Fruit fly (Drosophila melanogaster) whole organism, wandering third instar larva: ENCODE results near the gene Nfs1.
A peak's percentile ranks its signal among the peaks of the same experiment; 100 is the strongest.

ENCODE experiments used
- Abd-B ChIP-seq: fragments of >200 bp; optimal IDR thresholded peaks from 2 replicates; lab custom pipeline; 2017; ENCODE audit warnings: missing biosample characterization, missing genetic modification characterization
- CG32264 ChIP-seq: fragments of 200-800 bp; sonication (Bioruptor generic); optimal IDR thresholded peaks from 2 replicates; lab custom pipeline; 2016; ENCODE audit warnings: missing biosample characterization, missing genetic modification characterization
- CG9705 ChIP-seq: fragments of 200-800 bp; sonication (Bioruptor generic); optimal IDR thresholded peaks from 2 replicates; lab custom pipeline; 2018; ENCODE audit warnings: missing biosample characterization, mild to moderate bottlenecking, missing genetic modification characterization
- CrebA ChIP-seq: fragments of 200-800 bp; sonication (Bioruptor generic); optimal IDR thresholded peaks from 2 replicates; lab custom pipeline; 2016; ENCODE audit warnings: missing biosample characterization, mild to moderate bottlenecking, missing genetic modification characterization, borderline replicate concordance
- Dif ChIP-seq: fragments of 200-275, 200-300 bp; sonication (Bioruptor generic); optimal IDR thresholded peaks from 2 replicates; lab custom pipeline; 2018; ENCODE audit warnings: missing biosample characterization, missing genetic modification characterization; ENCODE audit not compliant: partially characterized antibody
- GATAd ChIP-seq: sonication (Bioruptor generic); optimal IDR thresholded peaks from 2 replicates; lab custom pipeline; 2016; ENCODE audit warnings: missing biosample characterization, missing genetic modification characterization
- HLH106 ChIP-seq: fragments of 200-800 bp; optimal IDR thresholded peaks from 3 replicates; lab custom pipeline; 2019; ENCODE audit warnings: missing biosample characterization, mild to moderate bottlenecking, missing genetic modification characterization, moderate library complexity
- Hnf4 ChIP-seq: fragments of 200-800 bp; sonication (Bioruptor generic); optimal IDR thresholded peaks from 2 replicates; lab custom pipeline; 2016; ENCODE audit warnings: missing biosample characterization, mild to moderate bottlenecking, missing genetic modification characterization
- Hr78 ChIP-seq: fragments of >200 bp; optimal IDR thresholded peaks from 2 replicates; lab custom pipeline; 2017; ENCODE audit warnings: missing biosample characterization, missing genetic modification characterization
- Hr83 ChIP-seq: fragments of 200-300 bp; sonication (Bioruptor generic); optimal IDR thresholded peaks from 2 replicates; lab custom pipeline; 2016; ENCODE audit warnings: missing biosample characterization, mild to moderate bottlenecking, missing genetic modification characterization, moderate library complexity; ENCODE audit not compliant: poor library complexity, severe bottlenecking
- Jra ChIP-seq: sonication (Bioruptor generic); optimal IDR thresholded peaks from 2 replicates; lab custom pipeline; 2016; ENCODE audit warnings: missing biosample characterization, missing genetic modification characterization
- Mio ChIP-seq: sonication (Bioruptor generic); optimal IDR thresholded peaks from 2 replicates; lab custom pipeline; 2016; ENCODE audit warnings: missing biosample characterization, missing genetic modification characterization
- Myc ChIP-seq: fragments of >200 bp; optimal IDR thresholded peaks from 2 replicates; lab custom pipeline; 2017
- OdsH ChIP-seq: fragments of 200-800 bp; sonication (Bioruptor generic); optimal IDR thresholded peaks from 2 replicates; lab custom pipeline; 2016; ENCODE audit warnings: missing biosample characterization, mild to moderate bottlenecking, missing genetic modification characterization
- Rel ChIP-seq, 2 experiments: fragments of 200-800 bp; sonication (Bioruptor generic) in 1 of 2; optimal IDR thresholded peaks; 2 replicates in 1 of 2; 3 replicates in 1 of 2; lab custom pipeline; 2016 to 2019; ENCODE audit warnings: mild to moderate bottlenecking in 2 of 2, missing biosample characterization in 2 of 2, missing genetic modification characterization in 2 of 2, moderate library complexity in 1 of 2
- Sp1 ChIP-seq: fragments of 200-800 bp; sonication (Bioruptor generic); optimal IDR thresholded peaks from 3 replicates; lab custom pipeline; 2019; ENCODE audit warnings: missing biosample characterization, mild to moderate bottlenecking, missing genetic modification characterization, moderate library complexity
- Vsx2 ChIP-seq: fragments of 200-300, 225-300 bp; sonication (Bioruptor generic); optimal IDR thresholded peaks from 2 replicates; lab custom pipeline; 2018; ENCODE audit warnings: missing biosample characterization, missing genetic modification characterization; ENCODE audit not compliant: partially characterized antibody
- br ChIP-seq: fragments of 200-800 bp; sonication (Bioruptor generic); optimal IDR thresholded peaks from 2 replicates; lab custom pipeline; 2016; ENCODE audit warnings: missing biosample characterization, missing genetic modification characterization
- brk ChIP-seq: fragments of 200-800 bp; sonication (Bioruptor generic); optimal IDR thresholded peaks from 2 replicates; lab custom pipeline; 2016; ENCODE audit warnings: missing biosample characterization, mild to moderate bottlenecking, missing genetic modification characterization
- dl ChIP-seq, 2 experiments: fragments of 175-275, 200-275 bp in 1 of 2; fragments of 200-275 bp in 1 of 2; sonication (Bioruptor generic); optimal IDR thresholded peaks; lab custom pipeline; 2018; ENCODE audit warnings: mild to moderate bottlenecking in 2 of 2, missing biosample characterization in 2 of 2, missing genetic modification characterization in 2 of 2, moderate library complexity in 2 of 2; ENCODE audit not compliant: partially characterized antibody in 2 of 2, insufficient read depth in 1 of 2
- dsf ChIP-seq: sonication (Bioruptor generic); optimal IDR thresholded peaks from 2 replicates; lab custom pipeline; 2016; ENCODE audit warnings: missing biosample characterization, missing genetic modification characterization, borderline replicate concordance
- ey ChIP-seq: fragments of 200-800 bp; sonication (Bioruptor generic); optimal IDR thresholded peaks from 2 replicates; lab custom pipeline; 2016; ENCODE audit warnings: missing biosample characterization, missing genetic modification characterization
- foxo ChIP-seq, 2 experiments: fragments of 200-800 bp; sonication (Bioruptor generic); optimal IDR thresholded peaks; 2 replicates in 1 of 2; 3 replicates in 1 of 2; lab custom pipeline; 2016 to 2017; ENCODE audit warnings: missing biosample characterization in 2 of 2, missing genetic modification characterization in 2 of 2
- fru ChIP-seq: fragments of 200-800 bp; sonication (Bioruptor generic); optimal IDR thresholded peaks from 3 replicates; lab custom pipeline; 2016; ENCODE audit warnings: missing biosample characterization, mild to moderate bottlenecking, missing genetic modification characterization
- h ChIP-seq: fragments of 200-800 bp; sonication (Bioruptor generic); optimal IDR thresholded peaks from 3 replicates; lab custom pipeline; 2016; ENCODE audit warnings: missing biosample characterization, mild to moderate bottlenecking, missing genetic modification characterization
- jim ChIP-seq: fragments of 175-275, 200-325 bp; sonication (Bioruptor generic); optimal IDR thresholded peaks from 2 replicates; lab custom pipeline; 2016; ENCODE audit warnings: missing biosample characterization, mild to moderate bottlenecking, missing genetic modification characterization
- lola ChIP-seq: fragments of >200 bp; optimal IDR thresholded peaks from 2 replicates; lab custom pipeline; 2017; ENCODE audit warnings: missing biosample characterization, missing genetic modification characterization
- pan ChIP-seq: fragments of >200 bp; optimal IDR thresholded peaks from 2 replicates; lab custom pipeline; 2017
- psq ChIP-seq: fragments of 200-800 bp; sonication (Bioruptor generic); optimal IDR thresholded peaks from 3 replicates; lab custom pipeline; 2017; ENCODE audit warnings: missing biosample characterization, mild to moderate bottlenecking, missing genetic modification characterization, moderate library complexity
- rgr ChIP-seq: fragments of 200-800 bp; sonication (Bioruptor generic); optimal IDR thresholded peaks from 3 replicates; lab custom pipeline; 2016; ENCODE audit warnings: missing biosample characterization, mild to moderate bottlenecking, missing genetic modification characterization
- sage ChIP-seq: fragments of 200-800 bp; sonication (Bioruptor generic); optimal IDR thresholded peaks from 2 replicates; lab custom pipeline; 2016; ENCODE audit warnings: missing biosample characterization, mild to moderate bottlenecking, missing genetic modification characterization
- sv ChIP-seq: fragments of 200-800 bp; sonication (Bioruptor generic); optimal IDR thresholded peaks from 3 replicates; lab custom pipeline; 2016; ENCODE audit warnings: missing biosample characterization, missing genetic modification characterization
- tai ChIP-seq: sonication (Bioruptor generic); optimal IDR thresholded peaks from 2 replicates; lab custom pipeline; 2016; ENCODE audit warnings: missing biosample characterization, missing genetic modification characterization
- usp ChIP-seq: fragments of >200 bp; optimal IDR thresholded peaks from 2 replicates; lab custom pipeline; 2017; ENCODE audit warnings: missing biosample characterization, missing genetic modification characterization
- woc ChIP-seq: sonication (Bioruptor generic); optimal IDR thresholded peaks from 2 replicates; lab custom pipeline; 2016; ENCODE audit warnings: missing biosample characterization, mild to moderate bottlenecking, missing genetic modification characterization

Gene Nfs1

dm6 chr2L:12030552-12031131 lies 31.2 kb downstream of the Nfs1 start:
- TF ChIP-seq Vsx2 (GFP tag; lab: Kevin White, UChicago) (no peak), psq (no peak), h (GFP tag; lab: Kevin White, UChicago) (peak; percentile 89), br (GFP tag; lab: Kevin White, UChicago) (peak; percentile 15), GATAd (GFP tag; lab: Kevin White, UChicago) (no peak), Rel (GFP tag; optimal IDR thresholded peaks at IDR 0.05; lab: Kevin White, UChicago) (no peak), Rel (tag; optimal IDR thresholded peaks at IDR 0.05; lab: Kevin White, UChicago) (peak; percentile 7), sv (GFP tag; lab: Kevin White, UChicago) (no peak), CG9705 (GFP tag; lab: Kevin White, UChicago) (no peak)

- no peak for TF ChIP-seq usp (GFP tag; lab: Kevin White, UChicago)
- no peak for TF ChIP-seq ey (GFP tag; lab: Kevin White, UChicago)
- TF ChIP-seq HLH106 (tag; lab: Kevin White, UChicago), result no peak
- no peak for TF ChIP-seq lola (GFP tag; lab: Kevin White, UChicago)
- no peak for TF ChIP-seq CG32264 (GFP tag; lab: Kevin White, UChicago)
- no peak for TF ChIP-seq Hr83
- TF ChIP-seq Sp1 (GFP tag; lab: Kevin White, UChicago), result no peak
Measured at dm6 chr2L:12033890-12034289, 34.4 kb downstream of the Nfs1 start, which contains the start of gene CG18788. TSS of gene CG18788 (plus strand) at chr2L:12034190.

dm6 chr2L:12038177-12038581 lies 38.7 kb downstream of the Nfs1 start, which contains the start of gene Tom70:
TSS of gene Tom70 (minus strand) at chr2L:12038511.
- TF ChIP-seq brk (GFP tag; lab: Kevin White, UChicago), result no peak
- no peak for TF ChIP-seq GATAd (GFP tag; lab: Kevin White, UChicago)
- TF ChIP-seq fru (GFP tag; lab: Kevin White, UChicago), result no peak
- TF ChIP-seq Rel (GFP tag; optimal IDR thresholded peaks at IDR 0.05; lab: Kevin White, UChicago), result no peak
- no peak for TF ChIP-seq Rel (tag; optimal IDR thresholded peaks at IDR 0.05; lab: Kevin White, UChicago)
- no peak for TF ChIP-seq usp (GFP tag; lab: Kevin White, UChicago)
- TF ChIP-seq Mio, result no peak
- TF ChIP-seq Myc (lab: Kevin White, UChicago), result no peak
- no peak for TF ChIP-seq lola (GFP tag; lab: Kevin White, UChicago)
- no peak for TF ChIP-seq psq
- TF ChIP-seq jim (GFP tag; lab: Kevin White, UChicago), result no peak
- TF ChIP-seq woc (GFP tag; lab: Kevin White, UChicago), result no peak
- TF ChIP-seq CG32264 (GFP tag; lab: Kevin White, UChicago), result no peak
- no peak for TF ChIP-seq Dif (GFP tag; lab: Kevin White, UChicago)
- TF ChIP-seq h (GFP tag; lab: Kevin White, UChicago), result no peak
- no peak for TF ChIP-seq rgr
- TF ChIP-seq Vsx2 (GFP tag; lab: Kevin White, UChicago), result no peak
- TF ChIP-seq OdsH (GFP tag; lab: Kevin White, UChicago), result no peak
- TF ChIP-seq tai (GFP tag; lab: Kevin White, UChicago), result no peak

dm6 chr2L:12040510-12040909 lies 41.1 kb downstream of the Nfs1 start, which contains the start of gene CG6766:
TSS of gene CG6766 (minus strand) at chr2L:12040689.
- TF ChIP-seq CrebA (GFP tag; lab: Kevin White, UChicago), result no peak
- peak; percentile 87 for TF ChIP-seq Myc (lab: Kevin White, UChicago)

- no peak for TF ChIP-seq Abd-B (GFP tag; lab: Kevin White, UChicago)
- TF ChIP-seq Hnf4 (GFP tag; lab: Kevin White, UChicago), result peak; percentile 85
- TF ChIP-seq GATAd (GFP tag; lab: Kevin White, UChicago), result no peak
- no peak for TF ChIP-seq pan (lab: Kevin White, UChicago)
- peak; percentile 74 for TF ChIP-seq Jra (GFP tag; lab: Kevin White, UChicago)
- TF ChIP-seq sage (GFP tag; lab: Kevin White, UChicago), result peak; percentile 67
- peak; percentile 69 for TF ChIP-seq HLH106 (tag; lab: Kevin White, UChicago)
- no peak for TF ChIP-seq CrebA (GFP tag; lab: Kevin White, UChicago)
- peak; percentile 94 for TF ChIP-seq Hr83
- peak; percentile 84 for TF ChIP-seq fru (GFP tag; lab: Kevin White, UChicago)
- TF ChIP-seq psq, result peak; percentile 60
- TF ChIP-seq dsf (GFP tag; lab: Kevin White, UChicago), result peak; percentile 2
- no peak for TF ChIP-seq lola (GFP tag; lab: Kevin White, UChicago)
- no peak for TF ChIP-seq Myc (lab: Kevin White, UChicago)
- peak; percentile 64 for TF ChIP-seq sv (GFP tag; lab: Kevin White, UChicago)
- peak; percentile 83 for TF ChIP-seq brk (GFP tag; lab: Kevin White, UChicago)
- peak in 1 of 2 experiments; percentile 9 for TF ChIP-seq dl (GFP tag; optimal IDR thresholded peaks at IDR 0.05; lab: Kevin White, UChicago; ENCODE audit: insufficient read depth in 1 of 2, partially characterized antibody in 2 of 2)
- peak; percentile 54 for TF ChIP-seq CG9705 (GFP tag; lab: Kevin White, UChicago)
- TF ChIP-seq rgr, result peak; percentile 92
- TF ChIP-seq ey (GFP tag; lab: Kevin White, UChicago), result peak; percentile 76
- no peak for TF ChIP-seq usp (GFP tag; lab: Kevin White, UChicago)
- peak; percentile 66 to 84 for TF ChIP-seq foxo (GFP tag; optimal IDR thresholded peaks at IDR 0.05; lab: Kevin White, UChicago)
- TF ChIP-seq Dif (GFP tag; lab: Kevin White, UChicago), result peak; percentile 71
- no peak for TF ChIP-seq Hr78 (GFP tag; lab: Kevin White, UChicago)
- no peak for TF ChIP-seq tai (GFP tag; lab: Kevin White, UChicago)
- TF ChIP-seq woc (GFP tag; lab: Kevin White, UChicago), result peak; percentile 49
Measured at dm6 chr2L:12044613-12045350, 45.3 kb downstream of the Nfs1 start, which contains the start of gene CG6785. TSS of gene CG6785 (minus strand) at chr2L:12045200.
